Worm (Caenorhabditis elegans) whole organism, mixed stage, embryonic: ENCODE measurements around the gene F36H1.12.

ENCODE experiments used
- M03D4.4 ChIP-seq: sonication (generic microtip); optimal IDR thresholded peaks from 2 replicates; lab custom pipeline; 2017; ENCODE audit warnings: mild to moderate bottlenecking, missing genetic modification characterization, missing compliant biosample characterization
- bed-3 ChIP-seq: fragments of 200-800 bp; sonication (Bioruptor generic); optimal IDR thresholded peaks from 3 replicates; lab custom pipeline; 2018; ENCODE audit warnings: mild to moderate bottlenecking, missing genetic modification characterization, moderate library complexity, missing compliant biosample characterization
- blmp-1 ChIP-seq: fragments of 150-350 bp; optimal IDR thresholded peaks from 2 replicates; lab custom pipeline; 2014; ENCODE audit warnings: missing biosample characterization, missing genetic modification characterization
- ceh-39 ChIP-seq: fragments of 150-350 bp; optimal IDR thresholded peaks from 2 replicates; lab custom pipeline; 2014; ENCODE audit warnings: missing biosample characterization, missing genetic modification characterization
- ceh-43 ChIP-seq: fragments of 200-800 bp; sonication (Bioruptor generic); optimal IDR thresholded peaks from 2 replicates; lab custom pipeline; 2018; ENCODE audit warnings: mild to moderate bottlenecking, missing genetic modification characterization, moderate library complexity, missing compliant biosample characterization
- ceh-83 ChIP-seq: fragments of 200-800 bp; sonication (Bioruptor generic); optimal IDR thresholded peaks from 2 replicates; lab custom pipeline; 2018; ENCODE audit warnings: mild to moderate bottlenecking, missing genetic modification characterization, missing compliant biosample characterization
- ces-1 ChIP-seq: fragments of 150-350 bp; optimal IDR thresholded peaks from 2 replicates; lab custom pipeline; 2014; ENCODE audit warnings: missing biosample characterization, missing genetic modification reagents, missing genetic modification characterization
- drap-1 ChIP-seq: fragments of 200-800 bp; sonication (Bioruptor generic); optimal IDR thresholded peaks from 3 replicates; lab custom pipeline; 2018; ENCODE audit warnings: mild to moderate bottlenecking, missing genetic modification characterization, missing compliant biosample characterization
- elt-1 ChIP-seq: sonication (generic microtip); optimal IDR thresholded peaks from 2 replicates; lab custom pipeline; 2017; ENCODE audit warnings: missing genetic modification characterization, mild to moderate bottlenecking, missing compliant biosample characterization, antibody characterized with exemption, moderate library complexity, borderline replicate concordance; ENCODE audit not compliant: insufficient read depth
- elt-3 ChIP-seq: fragments of 150-350 bp; optimal IDR thresholded peaks from 2 replicates; lab custom pipeline; 2014; ENCODE audit warnings: missing biosample characterization, missing genetic modification characterization
- flh-1 ChIP-seq: fragments of 200-800 bp; sonication (Bioruptor generic); optimal IDR thresholded peaks from 2 replicates; lab custom pipeline; 2018; ENCODE audit warnings: mild to moderate bottlenecking, missing genetic modification characterization, moderate library complexity, missing compliant biosample characterization
- ham-2 ChIP-seq: fragments of 200-800 bp; sonication (Bioruptor generic); optimal IDR thresholded peaks from 2 replicates; lab custom pipeline; 2018; ENCODE audit warnings: mild to moderate bottlenecking, missing genetic modification characterization, missing compliant biosample characterization
- hlh-1 ChIP-seq: fragments of 150-350 bp; optimal IDR thresholded peaks from 2 replicates; lab custom pipeline; 2014; ENCODE audit warnings: missing biosample characterization, missing genetic modification reagents, missing genetic modification characterization
- lin-13 ChIP-seq: fragments of 150-350 bp; optimal IDR thresholded peaks from 2 replicates; lab custom pipeline; 2014; ENCODE audit warnings: missing biosample characterization, missing genetic modification characterization
- lin-32 ChIP-seq: fragments of 200-800 bp; sonication (Bioruptor generic); optimal IDR thresholded peaks from 2 replicates; lab custom pipeline; 2018; ENCODE audit warnings: mild to moderate bottlenecking, missing genetic modification characterization, missing compliant biosample characterization
- lsy-2 ChIP-seq: fragments of 150-350 bp; optimal IDR thresholded peaks from 2 replicates; lab custom pipeline; 2014; ENCODE audit warnings: missing biosample characterization, missing genetic modification characterization
- mab-5 ChIP-seq: fragments of 150-350 bp; optimal IDR thresholded peaks from 2 replicates; lab custom pipeline; 2014; ENCODE audit warnings: missing biosample characterization, missing genetic modification characterization
- mep-1 ChIP-seq: fragments of 150-350 bp; optimal IDR thresholded peaks from 2 replicates; lab custom pipeline; 2017; ENCODE audit warnings: missing biosample characterization, missing genetic modification reagents, missing genetic modification characterization, inconsistent platforms
- mls-2 ChIP-seq: sonication (generic microtip); optimal IDR thresholded peaks from 2 replicates; lab custom pipeline; 2016; ENCODE audit warnings: mild to moderate bottlenecking, missing genetic modification characterization, moderate library complexity, missing compliant biosample characterization
- nhr-2 ChIP-seq: fragments of 150-350 bp; optimal IDR thresholded peaks from 2 replicates; lab custom pipeline; 2014; ENCODE audit warnings: missing biosample characterization, missing genetic modification characterization
- nhr-237 ChIP-seq: fragments of 150-350 bp; optimal IDR thresholded peaks from 2 replicates; lab custom pipeline; 2014; ENCODE audit warnings: missing biosample characterization, missing genetic modification characterization
- nhr-28 ChIP-seq: fragments of 150-350 bp; optimal IDR thresholded peaks from 2 replicates; lab custom pipeline; 2014; ENCODE audit warnings: missing biosample characterization, missing genetic modification characterization
- nhr-76 ChIP-seq: sonication (generic microtip); optimal IDR thresholded peaks from 2 replicates; lab custom pipeline; 2017; ENCODE audit warnings: missing biosample characterization, missing genetic modification characterization
- pha-4 ChIP-seq: fragments of 150-350 bp; optimal IDR thresholded peaks from 2 replicates; lab custom pipeline; 2018; ENCODE audit warnings: missing biosample characterization, missing genetic modification reagents, missing genetic modification characterization
- sem-2 ChIP-seq: fragments of 200-800 bp; sonication (Bioruptor generic); optimal IDR thresholded peaks from 2 replicates; lab custom pipeline; 2018; ENCODE audit warnings: mild to moderate bottlenecking, missing genetic modification characterization, missing compliant biosample characterization
- snpc-4 ChIP-seq: fragments of 150-350 bp; optimal IDR thresholded peaks from 2 replicates; lab custom pipeline; 2014; ENCODE audit warnings: missing biosample characterization, missing genetic modification characterization
- tbx-8 ChIP-seq: fragments of 200-800 bp; sonication (Bioruptor generic); optimal IDR thresholded peaks from 2 replicates; lab custom pipeline; 2018; ENCODE audit warnings: mild to moderate bottlenecking, missing genetic modification characterization, moderate library complexity, missing compliant biosample characterization
- unc-120 ChIP-seq: sonication (generic microtip); optimal IDR thresholded peaks from 2 replicates; lab custom pipeline; 2017; ENCODE audit warnings: missing genetic modification characterization, missing compliant biosample characterization; ENCODE audit not compliant: poor library complexity, severe bottlenecking
- unc-39 ChIP-seq: fragments of 150-350 bp; optimal IDR thresholded peaks from 2 replicates; lab custom pipeline; 2014; ENCODE audit warnings: missing biosample characterization, missing genetic modification characterization
- unc-62 ChIP-seq: fragments of 150-350 bp; optimal IDR thresholded peaks from 2 replicates; lab custom pipeline; 2014; ENCODE audit warnings: missing biosample characterization, missing genetic modification reagents, missing genetic modification characterization
- zip-8 ChIP-seq: fragments of 150-350 bp; optimal IDR thresholded peaks from 2 replicates; lab custom pipeline; 2014; ENCODE audit warnings: missing biosample characterization, missing genetic modification characterization

The F36H1.12 gene

ce11 chrIV:11038218-11038617 lies 15.3 kb downstream of the F36H1.12 start:
- TF ChIP-seq unc-62 (GFP tag; lab: Kevin White, UChicago) (no peak), mab-5 (tag; lab: Kevin White, UChicago) (no peak), unc-120 (tag; lab: Kevin White, UChicago) (no peak), snpc-4 (tag; lab: Kevin White, UChicago) (no peak), lin-32 (GFP tag; lab: Kevin White, UChicago) (no peak)

- TF ChIP-seq pha-4 (no peak), blmp-1 (tag; lab: Kevin White, UChicago) (no peak), ces-1 (GFP tag; lab: Kevin White, UChicago) (peak; percentile 40), bed-3 (no peak), sem-2 (GFP tag; lab: Kevin White, UChicago) (no peak), nhr-2 (no peak), zip-8 (no peak)
Observed at ce11 chrIV:11037118-11037719, 16.3 kb downstream of the F36H1.12 start.

- TF ChIP-seq ceh-83 (GFP tag; lab: Kevin White, UChicago), result no peak
- TF ChIP-seq nhr-237 (tag; lab: Kevin White, UChicago), result no peak
- TF ChIP-seq elt-3 (tag; lab: Kevin White, UChicago), result no peak
- TF ChIP-seq mep-1 (tag; lab: Kevin White, UChicago), result peak; percentile 5
- TF ChIP-seq blmp-1 (tag; lab: Kevin White, UChicago), result no peak
- TF ChIP-seq lsy-2, result no peak
- no peak for TF ChIP-seq nhr-2
- no peak for TF ChIP-seq ceh-39 (tag; lab: Kevin White, UChicago)
- no peak for TF ChIP-seq mab-5 (tag; lab: Kevin White, UChicago)
- peak; percentile 3 for TF ChIP-seq hlh-1 (tag; lab: Kevin White, UChicago)
- peak; percentile 80 for TF ChIP-seq lin-13 (tag; lab: Kevin White, UChicago)
- TF ChIP-seq unc-120 (tag; lab: Kevin White, UChicago), result no peak
- TF ChIP-seq flh-1 (GFP tag; lab: Kevin White, UChicago), result no peak
Observed at ce11 chrIV:11036222-11036621, 17.3 kb downstream of the F36H1.12 start, which contains the start of gene fkb-1. fkb-1 (plus strand) TSS chrIV:11036582.

- no peak for TF ChIP-seq flh-1 (GFP tag; lab: Kevin White, UChicago)
- TF ChIP-seq unc-39 (tag; lab: Kevin White, UChicago), result no peak
- no peak for TF ChIP-seq nhr-76 (tag; lab: Kevin White, UChicago)
- TF ChIP-seq nhr-237 (tag; lab: Kevin White, UChicago), result no peak
- TF ChIP-seq pha-4, result no peak
- no peak for TF ChIP-seq ceh-43
- TF ChIP-seq ceh-39 (tag; lab: Kevin White, UChicago), result no peak
- no peak for TF ChIP-seq ces-1 (GFP tag; lab: Kevin White, UChicago)
Observed at ce11 chrIV:11032288-11032687, 21.2 kb downstream of the F36H1.12 start, which contains the start of gene hrg-6. hrg-6 (plus strand) TSS chrIV:11032588.

- TF ChIP-seq ham-2 (GFP tag; lab: Kevin White, UChicago) (no peak), nhr-2 (no peak), M03D4.4 (no peak), elt-1 (tag; lab: Kevin White, UChicago) (no peak)
Observed at ce11 chrIV:11031640-11032039, 21.9 kb downstream of the F36H1.12 start.

- TF ChIP-seq snpc-4 (tag; lab: Kevin White, UChicago) (no peak), drap-1 (GFP tag; lab: Kevin White, UChicago) (no peak), mab-5 (tag; lab: Kevin White, UChicago) (no peak), nhr-2 (no peak), unc-62 (GFP tag; lab: Kevin White, UChicago) (no peak), pha-4 (no peak), ceh-39 (tag; lab: Kevin White, UChicago) (no peak), nhr-28 (tag; lab: Kevin White, UChicago) (no peak), elt-1 (tag; lab: Kevin White, UChicago) (no peak), tbx-8 (GFP tag; lab: Kevin White, UChicago) (no peak), mep-1 (tag; lab: Kevin White, UChicago) (no peak), hlh-1 (tag; lab: Kevin White, UChicago) (no peak), lin-32 (GFP tag; lab: Kevin White, UChicago) (no peak), sem-2 (GFP tag; lab: Kevin White, UChicago) (no peak), ham-2 (GFP tag; lab: Kevin White, UChicago) (no peak), unc-39 (tag; lab: Kevin White, UChicago) (no peak), lsy-2 (no peak), mls-2 (no peak)
- TF ChIP-seq, all 35 proteins: peak for 0
Observed at ce11 chrIV:11030893-11031292, 22.6 kb downstream of the F36H1.12 start, which contains the start of gene hrg-4. hrg-4 (minus strand) TSS chrIV:11030993.
